Worm (Caenorhabditis elegans) whole organism, young adult: ENCODE data around the gene tag-10.

Source experiments
- dpl-1 ChIP-seq: fragments of 150-350 bp; optimal IDR thresholded peaks from 2 replicates; lab custom pipeline; 2014; ENCODE audit warnings: missing biosample characterization, missing genetic modification reagents, missing genetic modification characterization
- lag-1 ChIP-seq: fragments of 200-800 bp; sonication (Bioruptor generic); IDR thresholded peaks from 2 replicates; pipeline ENCODE4 v1.3.6; 2022; ENCODE audit warnings: missing genetic modification reagents, missing genetic modification characterization, missing compliant biosample characterization
- pha-4 ChIP-seq: fragments of 150-350 bp; sonication (generic microtip); optimal IDR thresholded peaks from 2 replicates; lab custom pipeline; 2014; ENCODE audit warnings: missing biosample characterization, missing genetic modification reagents, missing genetic modification characterization
- unc-62 ChIP-seq: fragments of 150-350 bp; optimal IDR thresholded peaks from 2 replicates; lab custom pipeline; 2014; ENCODE audit warnings: missing biosample characterization, missing genetic modification reagents, missing genetic modification characterization

DNA sequence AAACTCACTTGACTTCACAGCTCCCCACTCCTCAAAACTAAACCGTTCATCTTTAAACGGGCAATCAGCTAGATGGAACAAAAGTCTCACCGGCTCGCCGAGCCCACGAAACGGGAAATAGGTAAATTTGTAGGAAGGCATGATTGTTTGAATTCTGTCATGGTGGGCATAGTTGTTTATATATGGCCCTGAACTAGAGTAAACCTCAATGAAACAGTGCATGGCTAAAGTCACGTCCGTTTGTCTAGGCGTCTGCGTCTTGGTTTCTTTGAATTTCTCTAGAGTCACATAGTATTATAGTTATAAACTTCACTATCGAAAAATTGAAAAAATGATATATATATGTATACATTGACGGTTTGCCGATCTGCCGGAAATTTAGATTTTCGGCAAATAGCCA, 5.4 kb upstream of the tag-10 start, which contains the start of gene gst-19:
- TF ChIP-seq dpl-1 (GFP tag; lab: Kevin White, UChicago) (no peak), pha-4 (tag; lab: Kevin White, UChicago) (no peak), lag-1 (GFP tag; lab: Robert Waterston, UW) (no peak), unc-62 (GFP tag; lab: Kevin White, UChicago) (no peak)
